Worm (Caenorhabditis elegans) whole organism, late embryonic: ENCODE data around the gene nadk-1.

Experiments
- C38D4.7 ChIP-seq: fragments of 200-800 bp; sonication (Bioruptor generic); optimal IDR thresholded peaks from 2 replicates; lab custom pipeline; 2018; ENCODE audit warnings: mild to moderate bottlenecking, missing genetic modification characterization, moderate library complexity, missing compliant biosample characterization
- F13H6.1 ChIP-seq: sonication (generic microtip); optimal IDR thresholded peaks from 2 replicates; lab custom pipeline; 2016; ENCODE audit warnings: missing genetic modification characterization, missing compliant biosample characterization
- K02D7.2 ChIP-seq: sonication (generic microtip); optimal IDR thresholded peaks from 2 replicates; lab custom pipeline; 2017; ENCODE audit warnings: mild to moderate bottlenecking, missing genetic modification characterization, missing compliant biosample characterization
- K09A11.1 ChIP-seq: sonication (generic microtip); optimal IDR thresholded peaks from 2 replicates; lab custom pipeline; 2017; ENCODE audit warnings: antibody characterized with exemption, mild to moderate bottlenecking, missing genetic modification characterization, missing compliant biosample characterization; ENCODE audit not compliant: insufficient read depth
- T23F11.4 ChIP-seq: fragments of 200-800 bp; sonication (Bioruptor generic); optimal IDR thresholded peaks from 2 replicates; lab custom pipeline; 2018; ENCODE audit warnings: mild to moderate bottlenecking, missing genetic modification characterization, missing compliant biosample characterization
- ahr-1 ChIP-seq: sonication (generic microtip); optimal IDR thresholded peaks from 2 replicates; lab custom pipeline; 2016; ENCODE audit warnings: missing genetic modification characterization, missing compliant biosample characterization
- ceh-14 ChIP-seq: sonication (generic microtip); optimal IDR thresholded peaks from 2 replicates; lab custom pipeline; 2016; ENCODE audit warnings: missing genotype, missing genetic modification characterization, missing compliant biosample characterization
- ceh-2 ChIP-seq: sonication (generic microtip); optimal IDR thresholded peaks from 2 replicates; lab custom pipeline; 2016; ENCODE audit warnings: missing genotype, missing genetic modification characterization, missing compliant biosample characterization
- ceh-22 ChIP-seq: sonication (generic microtip); optimal IDR thresholded peaks from 2 replicates; lab custom pipeline; 2017; ENCODE audit warnings: missing biosample characterization, missing genetic modification characterization
- ceh-24 ChIP-seq: sonication (generic microtip); optimal IDR thresholded peaks from 2 replicates; lab custom pipeline; 2016; ENCODE audit warnings: mild to moderate bottlenecking, missing genetic modification characterization, missing compliant biosample characterization
- ceh-31 ChIP-seq: sonication (generic microtip); optimal IDR thresholded peaks from 2 replicates; lab custom pipeline; 2016; ENCODE audit warnings: missing genetic modification characterization, missing compliant biosample characterization
- ceh-48 ChIP-seq: sonication (generic microtip); optimal IDR thresholded peaks from 2 replicates; lab custom pipeline; 2016; ENCODE audit warnings: missing genetic modification characterization, inconsistent platforms, missing compliant biosample characterization
- ceh-6 ChIP-seq: fragments of 200-800 bp; sonication (Bioruptor generic); optimal IDR thresholded peaks from 2 replicates; lab custom pipeline; 2018; ENCODE audit warnings: mild to moderate bottlenecking, missing genetic modification characterization, missing compliant biosample characterization
- ceh-9 ChIP-seq: sonication (generic microtip); optimal IDR thresholded peaks from 2 replicates; lab custom pipeline; 2016; ENCODE audit warnings: mild to moderate bottlenecking, missing genetic modification characterization, inconsistent platforms, missing compliant biosample characterization
- che-1 ChIP-seq: sonication (generic microtip); optimal IDR thresholded peaks from 2 replicates; lab custom pipeline; 2016; ENCODE audit warnings: mild to moderate bottlenecking, missing genetic modification characterization, missing compliant biosample characterization
- dve-1 ChIP-seq: sonication (generic microtip); optimal IDR thresholded peaks from 2 replicates; lab custom pipeline; 2017; ENCODE audit warnings: antibody characterized with exemption, mild to moderate bottlenecking, missing genetic modification characterization, missing compliant biosample characterization
- elt-2 ChIP-seq: sonication (generic microtip); optimal IDR thresholded peaks from 2 replicates; lab custom pipeline; 2016; ENCODE audit warnings: missing genetic modification reagents, missing genetic modification characterization, missing compliant biosample characterization
- ets-4 ChIP-seq: sonication (generic microtip); optimal IDR thresholded peaks from 2 replicates; lab custom pipeline; 2016; ENCODE audit warnings: missing genetic modification characterization, missing compliant biosample characterization
- eyg-1 ChIP-seq: sonication (generic microtip); optimal IDR thresholded peaks from 2 replicates; lab custom pipeline; 2016; ENCODE audit warnings: missing genotype, missing genetic modification characterization, missing compliant biosample characterization
- fax-1 ChIP-seq: sonication (generic microtip); optimal IDR thresholded peaks from 2 replicates; lab custom pipeline; 2016; ENCODE audit warnings: missing genotype, missing genetic modification characterization, missing compliant biosample characterization
- fkh-10 ChIP-seq: fragments of 150-350 bp; optimal IDR thresholded peaks from 2 replicates; lab custom pipeline; 2014; ENCODE audit warnings: missing biosample characterization, missing genetic modification reagents, missing genetic modification characterization
- fkh-6 ChIP-seq: sonication (generic microtip); optimal IDR thresholded peaks from 2 replicates; lab custom pipeline; 2016; ENCODE audit warnings: missing genetic modification characterization, missing compliant biosample characterization
- gmeb-2 ChIP-seq: sonication (generic microtip); optimal IDR thresholded peaks from 2 replicates; lab custom pipeline; 2016; ENCODE audit warnings: missing genetic modification characterization, inconsistent platforms, missing compliant biosample characterization
- hlh-30 ChIP-seq: sonication (generic microtip); optimal IDR thresholded peaks from 2 replicates; lab custom pipeline; 2017; ENCODE audit warnings: antibody characterized with exemption, missing genetic modification characterization, missing compliant biosample characterization; ENCODE audit not compliant: insufficient read depth
- hlh-6 ChIP-seq: sonication (generic microtip); optimal IDR thresholded peaks from 2 replicates; lab custom pipeline; 2016; ENCODE audit warnings: missing genotype, missing genetic modification characterization, missing compliant biosample characterization
- lim-6 ChIP-seq: sonication (generic microtip); optimal IDR thresholded peaks from 2 replicates; lab custom pipeline; 2016; ENCODE audit warnings: missing genetic modification characterization, missing compliant biosample characterization
- lin-11 ChIP-seq: fragments of 200-800 bp; sonication (Bioruptor generic); optimal IDR thresholded peaks from 2 replicates; lab custom pipeline; 2018; ENCODE audit warnings: mild to moderate bottlenecking, missing genetic modification characterization, missing compliant biosample characterization
- madf-2 ChIP-seq: sonication (generic microtip); optimal IDR thresholded peaks from 2 replicates; lab custom pipeline; 2017; ENCODE audit warnings: missing genetic modification characterization, missing compliant biosample characterization
- nhr-11 ChIP-seq: fragments of 150-350 bp; optimal IDR thresholded peaks from 2 replicates; lab custom pipeline; 2014; ENCODE audit warnings: missing biosample characterization, missing genetic modification characterization
- nhr-232 ChIP-seq: sonication (generic microtip); optimal IDR thresholded peaks from 2 replicates; lab custom pipeline; 2016; ENCODE audit warnings: missing genetic modification characterization, missing compliant biosample characterization
- odd-2 ChIP-seq: sonication (generic microtip); optimal IDR thresholded peaks from 2 replicates; lab custom pipeline; 2017; ENCODE audit warnings: antibody characterized with exemption, mild to moderate bottlenecking, missing genetic modification characterization, missing compliant biosample characterization
- pax-1 ChIP-seq: fragments of 150-350 bp; optimal IDR thresholded peaks from 2 replicates; lab custom pipeline; 2014; ENCODE audit warnings: missing biosample characterization, missing genetic modification characterization
- pha-2 ChIP-seq: sonication (generic microtip); optimal IDR thresholded peaks from 2 replicates; lab custom pipeline; 2017; ENCODE audit warnings: mild to moderate bottlenecking, missing genetic modification characterization, missing compliant biosample characterization
- pha-4 ChIP-seq: fragments of 150-350 bp; optimal IDR thresholded peaks from 2 replicates; lab custom pipeline; 2018; ENCODE audit warnings: missing biosample characterization, missing genetic modification reagents, missing genetic modification characterization
- ref-2 ChIP-seq: sonication (generic microtip); optimal IDR thresholded peaks from 2 replicates; lab custom pipeline; 2016; ENCODE audit warnings: missing genetic modification characterization, missing compliant biosample characterization
- syd-9 ChIP-seq: sonication (generic microtip); optimal IDR thresholded peaks from 2 replicates; lab custom pipeline; 2016; ENCODE audit warnings: mild to moderate bottlenecking, missing genetic modification characterization, moderate library complexity, missing compliant biosample characterization
- tbx-2 ChIP-seq: sonication (generic microtip); optimal IDR thresholded peaks from 2 replicates; lab custom pipeline; 2016; ENCODE audit warnings: missing genetic modification characterization, missing compliant biosample characterization
- tbx-7 ChIP-seq: sonication (generic microtip); optimal IDR thresholded peaks from 2 replicates; lab custom pipeline; 2016; ENCODE audit warnings: missing genotype, missing genetic modification characterization, missing compliant biosample characterization
- ttx-3 ChIP-seq: sonication (generic microtip); optimal IDR thresholded peaks from 2 replicates; lab custom pipeline; 2016; ENCODE audit warnings: missing genetic modification reagents, missing genetic modification characterization, missing compliant biosample characterization
- unc-42 ChIP-seq: sonication (generic microtip); optimal IDR thresholded peaks from 2 replicates; lab custom pipeline; 2016; ENCODE audit warnings: missing genotype, missing genetic modification characterization, missing compliant biosample characterization
- zip-5 ChIP-seq: sonication (generic microtip); optimal IDR thresholded peaks from 2 replicates; lab custom pipeline; 2016; ENCODE audit warnings: missing genetic modification characterization, missing compliant biosample characterization

nadk-1 gene

ce11 chrIV:1456775-1457174 is at the start of gene nadk-1:
Gene nadk-1 (plus strand): TSS chrIV:1457075.
- no peak for TF ChIP-seq K09A11.1 (tag; lab: Kevin White, UChicago)
- no peak for TF ChIP-seq ref-2 (tag; lab: Kevin White, UChicago)
- TF ChIP-seq elt-2 (tag; lab: Kevin White, UChicago), result no peak
- TF ChIP-seq ceh-6 (GFP tag; lab: Kevin White, UChicago), result no peak
- TF ChIP-seq che-1, result no peak
- TF ChIP-seq fkh-6, result no peak
- no peak for TF ChIP-seq pha-2
- no peak for TF ChIP-seq tbx-2 (tag; lab: Kevin White, UChicago)
- no peak for TF ChIP-seq tbx-7 (tag; lab: Kevin White, UChicago)
- TF ChIP-seq madf-2 (tag; lab: Kevin White, UChicago), result no peak
- no peak for TF ChIP-seq fax-1
- TF ChIP-seq ahr-1 (tag; lab: Kevin White, UChicago), result no peak
- no peak for TF ChIP-seq hlh-6 (tag; lab: Kevin White, UChicago)
- TF ChIP-seq ceh-48 (tag; lab: Kevin White, UChicago), result no peak
- no peak for TF ChIP-seq ets-4 (tag; lab: Kevin White, UChicago)
- no peak for TF ChIP-seq ceh-22 (tag; lab: Kevin White, UChicago)

- TF ChIP-seq lim-6 (tag; lab: Kevin White, UChicago) (no peak), unc-42 (tag; lab: Kevin White, UChicago) (no peak), odd-2 (no peak), K02D7.2 (tag; lab: Kevin White, UChicago) (no peak), hlh-30 (no peak), ceh-31 (tag; lab: Kevin White, UChicago) (no peak), ceh-14 (tag; lab: Kevin White, UChicago) (no peak), pha-4 (no peak), C38D4.7 (no peak)
These were observed 49.4 kb upstream of the nadk-1 start for ce11 chrIV:1407507-1407906.

ce11 chrIV:1408137-1408536 is 48.7 kb upstream of the nadk-1 start:
- TF ChIP-seq ceh-9 (tag; lab: Kevin White, UChicago), result no peak
- peak; percentile 91 for TF ChIP-seq ceh-48 (tag; lab: Kevin White, UChicago)
- TF ChIP-seq, all 69 proteins: peak for 1

- TF ChIP-seq tbx-2 (tag; lab: Kevin White, UChicago) (no peak), pax-1 (tag; lab: Kevin White, UChicago) (no peak), nhr-232 (no peak), fkh-10 (no peak), ceh-2 (tag; lab: Kevin White, UChicago) (no peak), hlh-30 (no peak), ceh-9 (tag; lab: Kevin White, UChicago) (no peak)
- TF ChIP-seq, all 69 proteins: peak for 0
These were observed 48.2 kb upstream of the nadk-1 start for ce11 chrIV:1408718-1409117.

- TF ChIP-seq ceh-24 (no peak), lin-11 (no peak), che-1 (no peak), T23F11.4 (GFP tag; lab: Kevin White, UChicago) (no peak), syd-9 (no peak), gmeb-2 (no peak), zip-5 (tag; lab: Kevin White, UChicago) (no peak), eyg-1 (tag; lab: Kevin White, UChicago) (no peak), F13H6.1 (no peak), nhr-11 (no peak), pha-2 (no peak), ceh-31 (tag; lab: Kevin White, UChicago) (no peak), dve-1 (tag; lab: Kevin White, UChicago) (no peak), ttx-3 (tag; lab: Kevin White, UChicago) (no peak)
- TF ChIP-seq, all 69 proteins: peak for 0
These were observed 46.9 kb upstream of the nadk-1 start, which contains the start of gene rpc-11 for ce11 chrIV:1409941-1410340. Gene rpc-11 (minus strand): TSS chrIV:1410041.
